Fruit fly (Drosophila melanogaster): Measurements from ENCODE around the gene PIG-P.
A peak's percentile ranks its signal among the peaks of the same experiment; 100 is the strongest.

PIG-P gene

dm6 chr3R:26042131-26042885, 15.7 kb downstream of the PIG-P start (continued):
- TF ChIP-seq zf30C (GFP tag; optimal IDR thresholded peaks at IDR 0.05) (no peak), Doc2 (GFP tag; IDR thresholded peaks at IDR 0.05) (peak; percentile 84), D (optimal IDR thresholded peaks at IDR 0.05) (no peak), D (GFP tag; optimal IDR thresholded peaks at IDR 0.05) (peak; percentile 94), CHES-1-like (GFP tag; optimal IDR thresholded peaks at IDR 0.05) (peak; percentile 98), CG2199 (GFP tag; IDR thresholded peaks at IDR 0.05) (peak; percentile 94), Sry-δ (GFP tag; optimal IDR thresholded peaks at IDR 0.05) (peak; percentile 66), CG10147 (GFP tag; optimal IDR thresholded peaks at IDR 0.05) (peak; percentile 82), CG7357 (GFP tag; IDR thresholded peaks at IDR 0.05) (peak; percentile 91), Jarid2 (GFP tag; optimal IDR thresholded peaks at IDR 0.05) (peak; percentile 80), CG7928 (GFP tag; optimal IDR thresholded peaks at IDR 0.05) (peak; percentile 79), ash1 (GFP tag; optimal IDR thresholded peaks at IDR 0.05) (no peak), CG6683 (GFP tag; optimal IDR thresholded peaks at IDR 0.05) (peak; percentile 87), bigmax (GFP tag; optimal IDR thresholded peaks at IDR 0.05) (peak; percentile 44), zfh2 (GFP tag; optimal IDR thresholded peaks at IDR 0.05) (peak; percentile 96), Spps (tag; optimal IDR thresholded peaks at IDR 0.05) (peak; percentile 89), Mrtf (GFP tag; IDR thresholded peaks at IDR 0.05) (peak; percentile 96), Taf1 (GFP tag; IDR thresholded peaks at IDR 0.05) (peak; percentile 91), CG31224 (GFP tag; IDR thresholded peaks at IDR 0.05) (peak; percentile 93), CG10959 (GFP tag; IDR thresholded peaks at IDR 0.05) (peak; percentile 89), B-H1 (GFP tag; IDR thresholded peaks at IDR 0.05) (peak; percentile 96), row (GFP tag; IDR thresholded peaks at IDR 0.05) (peak; percentile 97), sug (tag; optimal IDR thresholded peaks at IDR 0.05) (peak; percentile 85), tup (GFP tag; optimal IDR thresholded peaks at IDR 0.05) (peak; percentile 94), CG9817 (tag; optimal IDR thresholded peaks at IDR 0.05) (peak; percentile 93), esg (GFP tag; conservative IDR thresholded peaks at IDR 0.05) (peak; percentile 97), vfl (GFP tag; optimal IDR thresholded peaks at IDR 0.05) (peak; percentile 94), prd (optimal IDR thresholded peaks at IDR 0.05) (no peak), prd (GFP tag; IDR thresholded peaks at IDR 0.05) (peak; percentile 98), hbn (GFP tag; IDR thresholded peaks at IDR 0.05; ENCODE audit: partially characterized antibody) (no peak), Nf-YC (tag; optimal IDR thresholded peaks at IDR 0.05) (peak; percentile 76), CG9876 (GFP tag; optimal IDR thresholded peaks at IDR 0.05) (peak; percentile 94), cwo (GFP tag; optimal IDR thresholded peaks at IDR 0.05) (peak; percentile 94), scrt (GFP tag; optimal IDR thresholded peaks at IDR 0.05) (peak; percentile 91), CG12236 (GFP tag; optimal IDR thresholded peaks at IDR 0.05) (peak; percentile 95), org-1 (GFP tag; optimal IDR thresholded peaks at IDR 0.05) (peak; percentile 96), ttk (GFP tag; IDR thresholded peaks at IDR 0.05) (peak; percentile 96), CG8388 (GFP tag; optimal IDR thresholded peaks at IDR 0.05) (peak; percentile 95), NK7.1 (GFP tag; optimal IDR thresholded peaks at IDR 0.05) (peak; percentile 95), CG7963 (GFP tag; IDR thresholded peaks at IDR 0.05; ENCODE audit: partially characterized antibody) (no peak), hb (GFP tag; IDR thresholded peaks at IDR 0.05; ENCODE audit: partially characterized antibody) (no peak), Side (GFP tag; optimal IDR thresholded peaks at IDR 0.05) (peak; percentile 97), sna (GFP tag; IDR thresholded peaks at IDR 0.05; ENCODE audit: partially characterized antibody) (no peak), CG43689 (GFP tag; IDR thresholded peaks at IDR 0.05) (peak; percentile 95), Atf3 (GFP tag; optimal IDR thresholded peaks at IDR 0.05) (peak; percentile 96), GATAe (GFP tag; conservative IDR thresholded peaks at IDR 0.05) (peak; percentile 91), CG7556 (GFP tag; optimal IDR thresholded peaks at IDR 0.05) (peak; percentile 95), CG17912 (GFP tag; optimal IDR thresholded peaks at IDR 0.05) (peak; percentile 71), salm (tag; optimal IDR thresholded peaks at IDR 0.05) (peak; percentile 85), CG2116 (GFP tag; optimal IDR thresholded peaks at IDR 0.05) (peak; percentile 92)

All from whole organism, embryonic.